Worm (Caenorhabditis elegans): ENCODE results near the gene srx-121.

ce11 chrV:3362475-3362874 is 10.1 kb downstream of the srx-121 start, which contains the start of gene C04E12.4:
- no peak for TF ChIP-seq dmd-4 (tag; optimal IDR thresholded peaks at IDR 0.05)
- no peak for TF ChIP-seq unc-39 (tag; optimal IDR thresholded peaks at IDR 0.05)
- no peak for TF ChIP-seq alr-1 (tag; optimal IDR thresholded peaks at IDR 0.05)
- TF ChIP-seq fos-1 (tag; optimal IDR thresholded peaks at IDR 0.05): no peak

All from whole organism, L2 larva.